Worm (Caenorhabditis elegans) whole organism, early embryonic: ENCODE measurements around the gene C27D6.3.

Experiments
- B0310.2 ChIP-seq: sonication (generic microtip); optimal IDR thresholded peaks from 2 replicates; lab custom pipeline; 2016; ENCODE audit warnings: mild to moderate bottlenecking, missing genetic modification characterization, missing compliant biosample characterization
- F13C5.2 ChIP-seq: sonication (generic microtip); optimal IDR thresholded peaks from 2 replicates; lab custom pipeline; 2017; ENCODE audit warnings: mild to moderate bottlenecking, missing genetic modification characterization, inconsistent platforms, missing compliant biosample characterization
- aly-1 ChIP-seq: sonication (generic microtip); optimal IDR thresholded peaks from 2 replicates; lab custom pipeline; 2016; ENCODE audit warnings: missing genetic modification characterization, missing compliant biosample characterization
- ama-1 ChIP-seq: fragments of 150-350 bp; optimal IDR thresholded peaks from 2 replicates; lab custom pipeline; 2014
- ets-7 ChIP-seq: sonication (generic microtip); optimal IDR thresholded peaks from 2 replicates; lab custom pipeline; 2016; ENCODE audit warnings: missing genotype, missing genetic modification characterization, missing compliant biosample characterization
- flt-1 ChIP-seq: fragments of 200-800 bp; sonication (Bioruptor generic); IDR thresholded peaks from 2 replicates; pipeline ENCODE4 v1.3.6; 2022; ENCODE audit warnings: missing genetic modification characterization, missing compliant biosample characterization
- hnd-1 ChIP-seq: sonication (generic microtip); optimal IDR thresholded peaks from 2 replicates; lab custom pipeline; 2016; ENCODE audit warnings: missing genetic modification characterization, missing compliant biosample characterization
- pes-1 ChIP-seq: fragments of 200-800 bp; sonication (Bioruptor generic); IDR thresholded peaks from 2 replicates; pipeline ENCODE4 v1.3.6; 2022; ENCODE audit warnings: missing genetic modification reagents, missing genetic modification characterization, missing compliant biosample characterization
- scrt-1 ChIP-seq: fragments of 200-800 bp; sonication (Bioruptor generic); IDR thresholded peaks from 2 replicates; pipeline ENCODE4 v1.3.6; 2022; ENCODE audit warnings: missing genetic modification characterization, missing compliant biosample characterization

DNA sequence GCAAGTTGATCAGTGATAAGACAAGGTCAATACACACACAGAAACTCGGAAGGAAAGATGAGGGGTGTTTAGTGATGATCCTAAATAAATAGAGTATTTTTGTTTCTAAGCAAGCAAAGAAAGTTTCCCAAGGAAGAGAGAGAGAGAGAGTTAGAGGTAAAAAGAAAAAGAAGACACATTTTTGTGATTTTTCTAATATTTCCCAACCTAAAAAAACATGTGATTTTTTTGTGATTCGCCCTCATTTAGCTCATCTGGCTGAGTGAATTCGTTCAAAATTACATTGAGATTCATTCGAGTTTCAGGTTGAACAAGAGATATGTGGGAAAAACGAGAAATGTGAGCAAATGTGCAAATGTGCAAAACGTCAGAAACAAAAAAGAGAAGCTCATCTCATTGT is 23.4 kb downstream of the C27D6.3 start, which contains the start of gene srb-16:
- TF ChIP-seq B0310.2 (no peak), aly-1 (tag; lab: Kevin White, UChicago) (no peak), ets-7 (no peak), hnd-1 (tag; lab: Kevin White, UChicago) (no peak), F13C5.2 (tag; lab: Kevin White, UChicago) (no peak), ama-1 (no peak), flt-1 (GFP tag; lab: Robert Waterston, UW) (no peak), pes-1 (no peak), scrt-1 (GFP tag; lab: Robert Waterston, UW) (no peak)
